Worm (Caenorhabditis elegans) whole organism, mixed stage, embryonic: ENCODE results near the gene dhs-5.

Experiments used
- elt-3 ChIP-seq: fragments of 150-350 bp; optimal IDR thresholded peaks from 2 replicates; lab custom pipeline; 2014; ENCODE audit warnings: missing biosample characterization, missing genetic modification characterization
- lin-13 ChIP-seq: fragments of 150-350 bp; optimal IDR thresholded peaks from 2 replicates; lab custom pipeline; 2014; ENCODE audit warnings: missing biosample characterization, missing genetic modification characterization
- lsy-2 ChIP-seq: fragments of 150-350 bp; optimal IDR thresholded peaks from 2 replicates; lab custom pipeline; 2014; ENCODE audit warnings: missing biosample characterization, missing genetic modification characterization
- unc-39 ChIP-seq: fragments of 150-350 bp; optimal IDR thresholded peaks from 2 replicates; lab custom pipeline; 2014; ENCODE audit warnings: missing biosample characterization, missing genetic modification characterization
- unc-62 ChIP-seq: fragments of 150-350 bp; optimal IDR thresholded peaks from 2 replicates; lab custom pipeline; 2014; ENCODE audit warnings: missing biosample characterization, missing genetic modification reagents, missing genetic modification characterization
- ztf-11 ChIP-seq: fragments of 150-350 bp; optimal IDR thresholded peaks from 2 replicates; lab custom pipeline; 2014; ENCODE audit warnings: missing biosample characterization, missing genetic modification characterization

- TF ChIP-seq lsy-2 (tag; lab: Kevin White, UChicago) (no peak), lin-13 (tag; lab: Kevin White, UChicago) (no peak), unc-62 (GFP tag; lab: Kevin White, UChicago) (no peak), elt-3 (no peak), ztf-11 (tag; lab: Kevin White, UChicago) (no peak), unc-39 (no peak)
Measured at ce11 chrII:5449620-5450019, 4.0 kb upstream of the dhs-5 start.
